Worm (Caenorhabditis elegans): ENCODE measurements around the gene C07A4.3.
"Not testable (repeated sequence)": the region's sequence is repeated elsewhere in the genome, so short reads cannot be mapped to it uniquely, and the experiment has no call there.

ce11 chrX:10132546-10133032 lies 42.2 kb upstream of the C07A4.3 start:
- TF ChIP-seq che-1 (tag; optimal IDR thresholded peaks at IDR 0.05) (peak; percentile 77), lin-11 (tag; optimal IDR thresholded peaks at IDR 0.05) (peak; percentile 59), T23F11.4 (GFP tag; optimal IDR thresholded peaks at IDR 0.05) (peak; percentile 48)
- TF ChIP-seq ama-1 (optimal IDR thresholded peaks at IDR 0.05); mec-3 (tag; optimal IDR thresholded peaks at IDR 0.05; ENCODE audit: borderline replicate concordance): not testable (repeated sequence)

All from whole organism, late embryonic.